Worm (Caenorhabditis elegans) whole organism, young adult: Measurements from ENCODE around the gene R02F11.9.

Experiments used
- B0019.2 ChIP-seq: fragments of 200-800 bp; sonication (Bioruptor generic); conservative IDR thresholded peaks from 2 replicates; pipeline ENCODE4 v1.3.6; 2022; ENCODE audit warnings: missing genetic modification reagents, missing genetic modification characterization, missing compliant biosample characterization
- D2030.7 ChIP-seq: fragments of 200-800 bp; sonication (Bioruptor generic); IDR thresholded peaks from 2 replicates; pipeline ENCODE4 v1.3.6; 2022; ENCODE audit warnings: missing genetic modification reagents, missing genetic modification characterization, missing compliant biosample characterization
- F10E7.11 ChIP-seq: sonication (generic microtip); optimal IDR thresholded peaks from 2 replicates; lab custom pipeline; 2017; ENCODE audit warnings: mild to moderate bottlenecking, missing genetic modification characterization, moderate library complexity, missing compliant biosample characterization
- K12H6.12 ChIP-seq: fragments of 200-800 bp; sonication (Bioruptor generic); optimal IDR thresholded peaks from 2 replicates; lab custom pipeline; 2018; ENCODE audit warnings: mild to moderate bottlenecking, missing genetic modification characterization, missing compliant biosample characterization
- T07F8.4 ChIP-seq: sonication (generic microtip); optimal IDR thresholded peaks from 2 replicates; lab custom pipeline; 2016; ENCODE audit warnings: mild to moderate bottlenecking, missing genetic modification characterization, moderate library complexity, missing compliant biosample characterization
- ama-1 ChIP-seq, 3 experiments: fragments of 150-350 bp in 1 of 3; sonication (generic microtip) in 2 of 3; optimal IDR thresholded peaks; 2 replicates each; lab custom pipeline; 2014 to 2018; ENCODE audit warnings: missing biosample characterization in 2 of 3, missing genetic modification characterization in 2 of 3, missing genetic modification reagents in 2 of 3
- ceh-40 ChIP-seq: fragments of 200-800 bp; sonication (Bioruptor generic); IDR thresholded peaks from 2 replicates; pipeline ENCODE4 v1.3.6; 2022; ENCODE audit warnings: missing genetic modification characterization, missing compliant biosample characterization
- ceh-79 ChIP-seq: sonication (generic microtip); optimal IDR thresholded peaks from 2 replicates; lab custom pipeline; 2017; ENCODE audit warnings: mild to moderate bottlenecking, missing genetic modification characterization, missing compliant biosample characterization
- chd-7 ChIP-seq: sonication (generic microtip); optimal IDR thresholded peaks from 2 replicates; lab custom pipeline; 2016; ENCODE audit warnings: mild to moderate bottlenecking, missing genetic modification characterization, moderate library complexity, missing compliant biosample characterization
- egl-44 ChIP-seq: fragments of 200-800 bp; sonication (Bioruptor generic); IDR thresholded peaks from 2 replicates; pipeline ENCODE4 v1.3.6; 2022; ENCODE audit warnings: missing genetic modification reagents, missing genetic modification characterization, missing compliant biosample characterization
- hlh-12 ChIP-seq: sonication (generic microtip); optimal IDR thresholded peaks from 2 replicates; lab custom pipeline; 2016; ENCODE audit warnings: missing genetic modification characterization, missing compliant biosample characterization
- lin-26 ChIP-seq: fragments of 200-800 bp; sonication (Bioruptor generic); IDR thresholded peaks from 2 replicates; pipeline ENCODE4 v1.3.6; 2022; ENCODE audit warnings: missing genetic modification reagents, missing genetic modification characterization, missing compliant biosample characterization
- lin-54 ChIP-seq: fragments of 200-800 bp; sonication (Bioruptor generic); optimal IDR thresholded peaks from 2 replicates; lab custom pipeline; 2018; ENCODE audit warnings: mild to moderate bottlenecking, missing genetic modification characterization, missing compliant biosample characterization
- lir-1 ChIP-seq: fragments of 200-800 bp; sonication (Bioruptor generic); conservative IDR thresholded peaks from 2 replicates; pipeline ENCODE4 v1.3.6; 2022; ENCODE audit warnings: missing genetic modification reagents, missing genetic modification characterization, missing compliant biosample characterization
- lsl-1 ChIP-seq: fragments of 200-800 bp; sonication (Bioruptor generic); optimal IDR thresholded peaks from 2 replicates; lab custom pipeline; 2018; ENCODE audit warnings: mild to moderate bottlenecking, missing genetic modification characterization, moderate library complexity, missing compliant biosample characterization
- nfya-1 ChIP-seq: sonication (generic microtip); optimal IDR thresholded peaks from 2 replicates; lab custom pipeline; 2017; ENCODE audit warnings: antibody characterized with exemption, missing compliant biosample characterization, missing genetic modification characterization, borderline replicate concordance; ENCODE audit not compliant: insufficient read depth
- nfyb-1 ChIP-seq: fragments of 200-800 bp; sonication (Bioruptor generic); IDR thresholded peaks from 2 replicates; pipeline ENCODE4 v1.3.6; 2022; ENCODE audit warnings: missing genetic modification reagents, missing genetic modification characterization, missing compliant biosample characterization
- rcor-1 ChIP-seq: fragments of 200-800 bp; sonication (Bioruptor generic); IDR thresholded peaks from 2 replicates; pipeline ENCODE4 v1.3.6; 2022; ENCODE audit warnings: missing genetic modification reagents, missing genetic modification characterization, missing compliant biosample characterization
- rpc-1 ChIP-seq, 2 experiments: fragments of 150-350 bp in 1 of 2; sonication (generic microtip) in 1 of 2; optimal IDR thresholded peaks; 2 replicates each; lab custom pipeline; 2014 to 2018; ENCODE audit warnings: missing biosample characterization in 1 of 2, missing genetic modification characterization in 1 of 2, missing genetic modification reagents in 1 of 2, missing genotype in 1 of 2
- sdz-38 ChIP-seq: sonication (generic microtip); optimal IDR thresholded peaks from 2 replicates; lab custom pipeline; 2016; ENCODE audit warnings: missing genotype, missing genetic modification characterization, missing compliant biosample characterization
- snpc-1.3 ChIP-seq: sonication (generic microtip); optimal IDR thresholded peaks from 2 replicates; lab custom pipeline; 2017; ENCODE audit warnings: missing genetic modification characterization, mild to moderate bottlenecking, missing compliant biosample characterization, antibody characterized with exemption, moderate library complexity, missing genotype, missing genetic modification reagents; ENCODE audit not compliant: insufficient read depth
- snpc-4 ChIP-seq, 5 experiments: fragments of 150-350 bp in 1 of 5; sonication (generic microtip) in 4 of 5; optimal IDR thresholded peaks; 2 replicates each; lab custom pipeline; 2014 to 2018; ENCODE audit warnings: missing genetic modification characterization in 5 of 5, missing biosample characterization in 3 of 5, antibody characterized with exemption in 2 of 5, mild to moderate bottlenecking in 2 of 5, missing compliant biosample characterization in 2 of 5, missing genotype in 2 of 5, moderate library complexity in 2 of 5, missing genetic modification reagents in 1 of 5
- tbx-9 ChIP-seq: sonication (generic microtip); optimal IDR thresholded peaks from 2 replicates; lab custom pipeline; 2016; ENCODE audit warnings: borderline replicate concordance, missing genetic modification characterization, inconsistent platforms, missing compliant biosample characterization
- tlf-1 ChIP-seq: fragments of 200-800 bp; sonication (Bioruptor generic); optimal IDR thresholded peaks from 2 replicates; lab custom pipeline; 2018; ENCODE audit warnings: mild to moderate bottlenecking, missing genetic modification characterization, missing compliant biosample characterization
- unc-130 ChIP-seq: sonication (generic microtip); optimal IDR thresholded peaks from 2 replicates; lab custom pipeline; 2016; ENCODE audit warnings: missing genetic modification reagents, missing genetic modification characterization, missing compliant biosample characterization
- unc-62 ChIP-seq: fragments of 150-350 bp; optimal IDR thresholded peaks from 2 replicates; lab custom pipeline; 2014; ENCODE audit warnings: missing biosample characterization, missing genetic modification reagents, missing genetic modification characterization
- xnd-1 ChIP-seq: sonication (generic microtip); optimal IDR thresholded peaks from 2 replicates; lab custom pipeline; 2016; ENCODE audit warnings: missing genotype, missing genetic modification reagents, missing genetic modification characterization, missing compliant biosample characterization

R02F11.9 gene

DNA sequence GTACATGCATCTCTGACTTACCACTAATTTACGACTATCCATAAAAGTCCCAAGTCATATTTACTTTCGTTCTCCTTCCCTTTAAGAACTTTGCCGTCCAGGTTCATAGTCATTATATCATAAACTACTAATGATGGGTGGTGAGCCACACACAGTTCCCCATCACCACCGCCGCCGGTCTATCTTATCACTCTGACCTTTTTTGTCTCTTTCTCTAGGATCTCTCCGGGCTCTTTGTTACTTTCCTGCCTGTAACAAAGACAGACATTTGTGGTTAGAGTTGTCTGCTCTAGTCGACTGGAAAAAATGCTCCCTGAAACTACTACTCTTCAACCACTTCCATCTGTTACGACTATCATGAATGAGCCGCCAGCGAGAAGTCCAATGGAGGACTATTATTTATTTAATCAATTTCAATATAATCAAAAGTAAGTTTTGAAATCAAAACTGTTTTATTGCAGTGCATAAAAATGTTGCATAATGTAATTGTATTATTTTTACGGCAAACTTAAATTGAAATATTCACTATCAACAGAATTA, 16.8 kb upstream of the R02F11.9 start, which contains the start of gene elt-7 (continued):
- TF ChIP-seq rcor-1 (GFP tag; lab: Robert Waterston, UW) (no peak), K12H6.12 (no peak)

DNA sequence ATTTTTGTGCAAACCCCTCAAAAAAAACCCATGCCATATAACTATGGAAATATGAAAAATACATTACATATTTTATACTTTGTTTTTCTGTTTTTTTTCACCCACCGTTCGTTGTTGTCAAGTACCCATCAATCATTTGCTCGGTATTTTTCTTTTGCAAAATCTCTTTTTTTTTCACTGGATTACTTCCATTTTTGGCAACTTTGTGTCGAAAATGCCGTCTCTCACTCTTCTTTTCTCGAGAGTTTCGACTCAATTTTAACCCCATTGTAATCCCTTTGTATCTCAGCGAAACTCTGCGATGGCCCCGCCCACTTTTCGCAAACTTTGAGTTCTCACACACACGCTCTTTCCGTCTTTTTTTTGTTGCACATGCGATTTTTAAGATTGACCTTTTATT, 12.1 kb upstream of the R02F11.9 start:
- TF ChIP-seq unc-130 (GFP tag; lab: Kevin White, UChicago): no peak
- TF ChIP-seq snpc-4 (GFP tag; optimal IDR thresholded peaks at IDR 0.05; lab: Kevin White, UChicago): no peak
- TF ChIP-seq snpc-4 (tag; optimal IDR thresholded peaks at IDR 0.05; lab: Kevin White, UChicago): no peak
- no peak for TF ChIP-seq hlh-12 (tag; lab: Kevin White, UChicago)
- TF ChIP-seq chd-7 (tag; lab: Kevin White, UChicago): no peak

DNA sequence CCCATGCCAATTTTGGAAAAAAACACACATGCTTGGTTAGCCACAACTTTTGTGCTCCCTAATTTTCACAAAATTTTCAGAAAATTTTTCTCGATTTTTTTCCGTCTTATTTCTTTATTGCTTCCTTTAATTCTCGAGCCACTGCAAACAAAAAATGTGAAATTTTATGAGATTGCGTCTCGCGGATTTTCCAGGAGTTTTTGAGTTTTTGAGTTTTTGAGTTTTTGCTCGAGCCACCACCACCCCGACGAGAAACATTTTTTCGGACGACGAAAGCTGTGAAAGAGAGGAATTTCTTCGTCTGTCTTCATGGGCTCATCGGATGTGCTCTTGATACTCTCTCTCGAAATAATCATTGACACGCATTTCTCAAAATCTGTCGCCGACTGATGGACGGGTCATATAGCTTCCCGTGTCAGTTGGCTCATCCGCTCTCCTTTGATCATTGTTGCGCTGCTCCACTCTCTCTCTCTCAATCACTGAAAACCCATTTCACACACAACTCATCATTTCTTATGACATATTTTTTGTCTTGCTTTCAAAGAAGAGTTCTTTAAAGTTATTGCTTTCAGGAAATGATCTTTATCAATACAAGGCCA, 9.8 kb upstream of the R02F11.9 start, which contains the start of gene C18G1.1:
Gene C18G1.1, plus strand, starts transcription at position 573 of the 599 bp plus-strand sequence.
- TF ChIP-seq lin-54 (GFP tag; lab: Kevin White, UChicago): no peak
- no peak for TF ChIP-seq egl-44 (GFP tag; lab: Robert Waterston, UW)
- no peak for TF ChIP-seq lir-1 (GFP tag; lab: Robert Waterston, UW)
- TF ChIP-seq nfyb-1 (GFP tag; lab: Robert Waterston, UW): no peak
- no peak for TF ChIP-seq rpc-1 (optimal IDR thresholded peaks at IDR 0.05; lab: Kevin White, UChicago)
- no peak for TF ChIP-seq rpc-1 (tag; optimal IDR thresholded peaks at IDR 0.05; lab: Kevin White, UChicago)
- TF ChIP-seq T07F8.4 (tag; lab: Kevin White, UChicago): no peak
- no peak for TF ChIP-seq unc-62 (GFP tag; lab: Kevin White, UChicago)
- no peak for TF ChIP-seq ceh-40

DNA sequence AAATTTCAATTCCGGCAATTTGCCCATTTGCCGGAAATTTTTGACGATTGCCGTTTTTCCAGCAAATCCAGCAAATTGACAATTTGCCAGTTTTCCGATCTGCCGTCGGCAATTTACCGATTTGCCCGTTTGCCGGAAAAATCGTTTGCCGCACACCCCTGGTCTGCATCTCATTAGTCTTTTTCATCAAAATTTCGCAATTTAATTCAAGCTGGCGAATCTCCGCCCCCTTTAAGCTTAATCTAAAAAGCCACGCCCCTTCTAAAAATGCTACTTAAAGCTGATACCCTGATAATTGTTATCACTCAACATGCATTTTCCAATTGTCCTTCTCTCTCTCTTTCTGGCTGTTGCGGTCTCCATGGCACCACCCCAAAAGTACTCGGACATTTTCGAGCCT, 4.0 kb upstream of the R02F11.9 start, which contains the start of gene Y60C6A.1:
Gene Y60C6A.1, plus strand, starts transcription at position 301 of the 400 bp plus-strand sequence.
- TF ChIP-seq rcor-1 (GFP tag; lab: Robert Waterston, UW): no peak

DNA sequence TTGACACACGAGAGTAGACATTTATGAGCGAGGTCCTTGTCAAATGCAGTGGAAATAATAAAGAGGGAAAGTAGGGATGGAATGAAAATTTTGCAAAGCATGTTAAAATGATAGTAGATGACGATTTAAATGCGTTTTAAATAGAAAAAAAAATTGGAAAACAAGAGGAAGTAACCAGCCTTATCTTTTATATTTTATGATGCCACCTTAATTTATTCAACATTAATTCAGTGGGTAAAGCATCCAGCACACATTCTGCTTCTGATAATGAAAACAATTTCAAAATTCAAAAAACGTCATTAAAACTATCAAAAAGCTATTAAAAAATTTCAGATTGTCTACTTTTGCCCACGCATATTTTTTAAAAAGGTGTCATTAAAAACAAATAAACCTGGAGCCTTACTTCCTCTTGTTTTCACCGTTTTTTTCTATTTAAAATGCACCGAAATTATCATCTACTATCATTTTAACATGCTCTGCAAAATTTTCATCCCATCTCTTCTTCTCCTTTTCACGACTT, 1.9 kb upstream of the R02F11.9 start, which contains the start of the genes Y60C6A.2 and Y60C6A.3:
Gene Y60C6A.2, minus strand, starts transcription at position 101 of the 520 bp plus-strand sequence.
Gene Y60C6A.3, plus strand, starts transcription at position 470 of the 520 bp plus-strand sequence.
- TF ChIP-seq snpc-1.3 (tag; lab: Kevin White, UChicago) (no peak), tbx-9 (tag; lab: Kevin White, UChicago) (no peak)

DNA sequence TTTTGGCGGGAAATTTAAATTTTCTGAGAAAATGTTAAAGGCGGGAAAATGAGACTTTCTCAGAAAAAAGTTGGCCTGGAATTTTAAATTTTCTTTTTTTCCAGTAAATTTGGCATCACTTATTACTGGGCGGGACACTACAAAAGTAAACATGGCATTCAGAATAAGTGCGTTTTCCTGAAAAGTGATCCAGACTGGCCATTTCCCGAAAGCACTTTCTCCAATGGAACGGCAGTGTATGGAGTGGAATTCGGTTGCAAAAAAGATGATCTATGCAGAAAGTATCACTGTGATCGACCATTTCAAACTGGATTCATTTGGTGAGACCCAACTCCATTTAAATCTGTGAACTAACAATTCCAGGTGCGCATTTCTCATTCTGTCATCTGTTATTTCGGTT, 570 bp downstream of the R02F11.9 start:
- no peak for TF ChIP-seq F10E7.11 (tag; lab: Kevin White, UChicago)
- TF ChIP-seq tlf-1 (GFP tag; lab: Kevin White, UChicago): no peak
- no peak for TF ChIP-seq B0019.2
- TF ChIP-seq, all 124 proteins: peak for 0

DNA sequence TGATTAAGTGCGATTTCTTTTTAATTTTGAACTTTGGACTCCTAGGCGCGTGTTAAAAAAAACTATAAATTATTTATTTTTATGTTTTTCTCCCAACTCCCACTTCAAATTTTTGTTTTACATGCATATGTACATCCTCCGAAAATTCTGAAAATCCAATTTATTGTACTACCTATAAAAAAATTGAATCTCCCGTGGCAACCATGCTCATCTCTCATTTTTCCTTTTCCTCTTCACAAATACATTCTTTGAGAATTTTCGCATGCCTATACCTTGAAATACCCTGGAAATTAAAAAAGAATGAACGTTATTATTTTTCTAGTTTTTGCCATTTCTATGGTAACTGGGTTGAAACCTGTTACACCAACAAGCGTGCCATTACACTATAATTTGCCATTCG, 1.6 kb downstream of the R02F11.9 start, which contains the start of gene R02F11.10:
Gene R02F11.10, plus strand, starts transcription at position 301 of the 400 bp plus-strand sequence.
- TF ChIP-seq sdz-38 (tag; lab: Kevin White, UChicago) (no peak), D2030.7 (GFP tag; lab: Robert Waterston, UW) (no peak), nfyb-1 (GFP tag; lab: Robert Waterston, UW) (no peak), unc-130 (GFP tag; lab: Kevin White, UChicago) (no peak), ama-1 (optimal IDR thresholded peaks at IDR 0.05; lab: Kevin White, UChicago) (no peak), ama-1 (GFP tag; optimal IDR thresholded peaks at IDR 0.05; lab: Kevin White, UChicago) (no peak), lin-26 (GFP tag; lab: Robert Waterston, UW) (no peak), lsl-1 (GFP tag; lab: Kevin White, UChicago) (no peak), nfya-1 (tag; lab: Kevin White, UChicago) (no peak), rcor-1 (GFP tag; lab: Robert Waterston, UW) (no peak), xnd-1 (tag; lab: Kevin White, UChicago) (no peak), ceh-79 (no peak)
- TF ChIP-seq, all 124 proteins: peak for 0
